Worm (Caenorhabditis elegans): ENCODE measurements around the gene such-1.

- TF ChIP-seq hlh-8 (tag; optimal IDR thresholded peaks at IDR 0.05) = no peak
- TF ChIP-seq ceh-2 (tag; optimal IDR thresholded peaks at IDR 0.05) = no peak
- TF ChIP-seq ceh-22 (tag; optimal IDR thresholded peaks at IDR 0.05) = no peak
- TF ChIP-seq pha-4 (tag; optimal IDR thresholded peaks at IDR 0.05) = no peak
- no peak for TF ChIP-seq Y22D7AL.16 (tag; optimal IDR thresholded peaks at IDR 0.05)
- no peak for TF ChIP-seq fkh-10 (GFP tag; optimal IDR thresholded peaks at IDR 0.05)
- TF ChIP-seq T23F11.4 (GFP tag; optimal IDR thresholded peaks at IDR 0.05) = no peak
- TF ChIP-seq rnt-1 (tag; optimal IDR thresholded peaks at IDR 0.05) = no peak
- TF ChIP-seq zip-5 (tag; optimal IDR thresholded peaks at IDR 0.05) = no peak
- no peak for TF ChIP-seq elt-4 (tag; optimal IDR thresholded peaks at IDR 0.05)
- no peak for TF ChIP-seq pag-3 (tag; optimal IDR thresholded peaks at IDR 0.05; ENCODE audit: borderline replicate concordance)
These were observed 34.7 kb upstream of the such-1 start for ce11 chrIII:11558251-11558650.

Measured in whole organism, late embryonic.